Worm (Caenorhabditis elegans) whole organism, mixed stage, embryonic: ENCODE data around the gene rbm-26.

Experiments
- blmp-1 ChIP-seq: fragments of 150-350 bp; optimal IDR thresholded peaks from 2 replicates; lab custom pipeline; 2014; ENCODE audit warnings: missing biosample characterization, missing genetic modification characterization
- hlh-1 ChIP-seq: fragments of 150-350 bp; optimal IDR thresholded peaks from 2 replicates; lab custom pipeline; 2014; ENCODE audit warnings: missing biosample characterization, missing genetic modification reagents, missing genetic modification characterization
- lin-13 ChIP-seq: fragments of 150-350 bp; optimal IDR thresholded peaks from 2 replicates; lab custom pipeline; 2014; ENCODE audit warnings: missing biosample characterization, missing genetic modification characterization
- nhr-237 ChIP-seq: fragments of 150-350 bp; optimal IDR thresholded peaks from 2 replicates; lab custom pipeline; 2014; ENCODE audit warnings: missing biosample characterization, missing genetic modification characterization
- nhr-28 ChIP-seq: fragments of 150-350 bp; optimal IDR thresholded peaks from 2 replicates; lab custom pipeline; 2014; ENCODE audit warnings: missing biosample characterization, missing genetic modification characterization
- pha-4 ChIP-seq: fragments of 150-350 bp; optimal IDR thresholded peaks from 2 replicates; lab custom pipeline; 2018; ENCODE audit warnings: missing biosample characterization, missing genetic modification reagents, missing genetic modification characterization
- tbx-8 ChIP-seq: fragments of 200-800 bp; sonication (Bioruptor generic); optimal IDR thresholded peaks from 2 replicates; lab custom pipeline; 2018; ENCODE audit warnings: mild to moderate bottlenecking, missing genetic modification characterization, moderate library complexity, missing compliant biosample characterization
- unc-39 ChIP-seq: fragments of 150-350 bp; optimal IDR thresholded peaks from 2 replicates; lab custom pipeline; 2014; ENCODE audit warnings: missing biosample characterization, missing genetic modification characterization
- unc-62 ChIP-seq: fragments of 150-350 bp; optimal IDR thresholded peaks from 2 replicates; lab custom pipeline; 2014; ENCODE audit warnings: missing biosample characterization, missing genetic modification reagents, missing genetic modification characterization
- ztf-11 ChIP-seq: fragments of 150-350 bp; optimal IDR thresholded peaks from 2 replicates; lab custom pipeline; 2014; ENCODE audit warnings: missing biosample characterization, missing genetic modification characterization

DNA sequence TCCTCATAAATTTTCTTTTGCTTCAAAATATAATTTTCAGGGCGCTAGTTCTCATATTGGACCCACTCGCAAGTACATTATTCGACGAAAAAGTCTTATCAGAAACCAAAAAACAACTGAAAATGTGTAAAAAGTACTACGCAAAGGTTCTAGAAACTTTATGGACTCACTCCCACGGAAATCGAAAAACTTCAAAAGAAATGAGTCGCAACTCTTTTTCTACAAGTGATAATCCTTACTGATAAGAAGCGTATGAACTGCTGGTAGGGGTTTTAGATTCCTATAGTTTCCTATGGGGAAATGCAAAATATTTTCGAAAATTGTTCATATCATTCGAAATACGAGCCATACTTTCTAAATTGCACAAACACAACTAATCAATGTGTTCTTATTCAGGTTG, 33.2 kb downstream of the rbm-26 start, which contains the start of gene B0244.5:
- TF ChIP-seq nhr-237 (tag; lab: Kevin White, UChicago), result no peak
- no peak for TF ChIP-seq nhr-28
- no peak for TF ChIP-seq ztf-11 (tag; lab: Kevin White, UChicago)
- no peak for TF ChIP-seq unc-39 (tag; lab: Kevin White, UChicago)
- no peak for TF ChIP-seq pha-4 (tag; lab: Kevin White, UChicago)
- TF ChIP-seq hlh-1 (tag; lab: Kevin White, UChicago), result no peak
- TF ChIP-seq unc-62 (GFP tag; lab: Kevin White, UChicago), result no peak
- no peak for TF ChIP-seq tbx-8 (GFP tag; lab: Kevin White, UChicago)
- no peak for TF ChIP-seq blmp-1 (tag; lab: Kevin White, UChicago)
- TF ChIP-seq lin-13 (tag; lab: Kevin White, UChicago), result no peak
